Comparison of ENCODE assay signal across 5 fruit fly cellular contexts in genomic region chr3L:26013573-26014366, dm6.
A peak's percentile ranks its signal among the peaks of the same experiment; 100 is the strongest.
TF ChIP-seq lines count a peak whose summit lies in the region.

No protein-coding gene starts in this region.

- no peak for TF ChIP-seq CTCF in whole organism, embryonic (GFP tag; optimal IDR thresholded peaks at IDR 0.05; lab: Kevin White, UChicago)

TF ChIP-seq in whole organism, adult, 20 proteins besides CTCF, POLR2A, EP300 and RAD21:
- TF ChIP-seq ovo (GFP tag; optimal IDR thresholded peaks at IDR 0.05; lab: Kevin White, UChicago) (no peak), CG11617 (GFP tag; optimal IDR thresholded peaks at IDR 0.05; lab: Kevin White, UChicago) (no peak), kay (GFP tag; lab: Kevin White, UChicago; ENCODE audit: borderline replicate concordance) (peak; percentile 32), tj (GFP tag; optimal IDR thresholded peaks at IDR 0.05; lab: Kevin White, UChicago) (peak; percentile 61), CG5204 (GFP tag; optimal IDR thresholded peaks at IDR 0.05; lab: Kevin White, UChicago) (no peak), bab1 (GFP tag; optimal IDR thresholded peaks at IDR 0.05; lab: Kevin White, UChicago) (no peak)

TF ChIP-seq in whole organism, embryonic, 481 proteins besides CTCF, POLR2A, EP300 and RAD21 (continues in another document):
- TF ChIP-seq CG1024 (GFP tag; IDR thresholded peaks at IDR 0.05; lab: Robert Waterston, UW), result peak; percentile 100
- TF ChIP-seq row (GFP tag; IDR thresholded peaks at IDR 0.05; lab: Robert Waterston, UW), result peak; percentile 90
- TF ChIP-seq Aef1 (GFP tag; IDR thresholded peaks at IDR 0.05; lab: Robert Waterston, UW), result peak; percentile 25; the same call in 2 of the 3 replicates
- peak; percentile 27 for TF ChIP-seq BEAF-32 (GFP tag; optimal IDR thresholded peaks at IDR 0.05; lab: Kevin White, UChicago)
- TF ChIP-seq pzg (GFP tag; optimal IDR thresholded peaks at IDR 0.05; lab: Kevin White, UChicago), result peak; percentile 32
- peak; percentile 39 for TF ChIP-seq CG14710 (tag; optimal IDR thresholded peaks at IDR 0.05; lab: Kevin White, UChicago)
- TF ChIP-seq CG7745 (tag; optimal IDR thresholded peaks at IDR 0.05; lab: Kevin White, UChicago), result no peak
- no peak for TF ChIP-seq CG10979 (tag; optimal IDR thresholded peaks at IDR 0.05; lab: Kevin White, UChicago)
- TF ChIP-seq sens (GFP tag; lab: Kevin White, UChicago), result peak; percentile 47
- TF ChIP-seq CG4854 (GFP tag; optimal IDR thresholded peaks at IDR 0.05; lab: Kevin White, UChicago), result no peak
- TF ChIP-seq sr (GFP tag; IDR thresholded peaks at IDR 0.05; lab: Robert Waterston, UW), result no peak
- peak; percentile 23 for TF ChIP-seq Sin3A (optimal IDR thresholded peaks at IDR 0.05; lab: Kevin White, UChicago)
- no peak for TF ChIP-seq onecut (GFP tag; IDR thresholded peaks at IDR 0.05; lab: Robert Waterston, UW)
- no peak for TF ChIP-seq Camta (GFP tag; optimal IDR thresholded peaks at IDR 0.05; lab: Kevin White, UChicago)
- TF ChIP-seq HHEX (GFP tag; optimal IDR thresholded peaks at IDR 0.05; lab: Kevin White, UChicago), result no peak
- peak; percentile 100 for TF ChIP-seq CG7357 (GFP tag; IDR thresholded peaks at IDR 0.05; lab: Robert Waterston, UW)
- TF ChIP-seq phol (tag; optimal IDR thresholded peaks at IDR 0.05; lab: Kevin White, UChicago), result peak; percentile 34
- TF ChIP-seq CG17802 (tag; optimal IDR thresholded peaks at IDR 0.05; lab: Kevin White, UChicago), result peak; percentile 98
- no peak for TF ChIP-seq bbx (GFP tag; IDR thresholded peaks at IDR 0.05; lab: Robert Waterston, UW; ENCODE audit: partially characterized antibody)
- TF ChIP-seq nmo (GFP tag; optimal IDR thresholded peaks at IDR 0.05; lab: Kevin White, UChicago), result peak; percentile 56
- no peak for TF ChIP-seq BtbVII (GFP tag; optimal IDR thresholded peaks at IDR 0.05; lab: Kevin White, UChicago)
- TF ChIP-seq seq (GFP tag; IDR thresholded peaks at IDR 0.05; lab: Robert Waterston, UW), result no peak

TF ChIP-seq in whole organism, prepupa, 60 proteins besides CTCF, POLR2A, EP300 and RAD21 (continues in another document):
- TF ChIP-seq CG3919 (GFP tag; optimal IDR thresholded peaks at IDR 0.05; lab: Kevin White, UChicago) (no peak), CG6276 (GFP tag; optimal IDR thresholded peaks at IDR 0.05; lab: Kevin White, UChicago) (no peak), CG8319 (GFP tag; optimal IDR thresholded peaks at IDR 0.05; lab: Kevin White, UChicago) (no peak), vri (GFP tag; optimal IDR thresholded peaks at IDR 0.05; lab: Kevin White, UChicago) (no peak), eg (GFP tag; IDR thresholded peaks at IDR 0.05; lab: Robert Waterston, UW) (no peak), CG16779 (tag; optimal IDR thresholded peaks at IDR 0.05; lab: Kevin White, UChicago) (no peak), fd59A (GFP tag; optimal IDR thresholded peaks at IDR 0.05; lab: Kevin White, UChicago) (no peak), Ets21C (GFP tag; optimal IDR thresholded peaks at IDR 0.05; lab: Kevin White, UChicago) (no peak), svp (GFP tag; lab: Kevin White, UChicago) (peak; percentile 46), CG1621 (tag; optimal IDR thresholded peaks at IDR 0.05; lab: Kevin White, UChicago) (peak; percentile 17), ss (GFP tag; optimal IDR thresholded peaks at IDR 0.05; lab: Kevin White, UChicago) (peak in 1 of 2 experiments; percentile 13), Sox15 (GFP tag; optimal IDR thresholded peaks at IDR 0.05; lab: Kevin White, UChicago) (no peak), CG15336 (GFP tag; IDR thresholded peaks at IDR 0.05; lab: Robert Waterston, UW) (no peak), CG6808 (GFP tag; optimal IDR thresholded peaks at IDR 0.05; lab: Kevin White, UChicago) (no peak), cyc (GFP tag; optimal IDR thresholded peaks at IDR 0.05; lab: Kevin White, UChicago) (no peak), CG34406 (GFP tag; optimal IDR thresholded peaks at IDR 0.05; lab: Kevin White, UChicago) (no peak), CG6163 (GFP tag; IDR thresholded peaks at IDR 0.05; lab: Robert Waterston, UW) (no peak; the same call in 2 of the 3 replicates), CG11762 (GFP tag; optimal IDR thresholded peaks at IDR 0.05; lab: Kevin White, UChicago; ENCODE audit: insufficient read depth) (no peak), CG9139 (GFP tag; optimal IDR thresholded peaks at IDR 0.05; lab: Kevin White, UChicago) (no peak), pdm3 (GFP tag; optimal IDR thresholded peaks at IDR 0.05; lab: Kevin White, UChicago) (no peak), CG8119 (GFP tag; IDR thresholded peaks at IDR 0.05; lab: Robert Waterston, UW) (no peak), CG10631 (GFP tag; optimal IDR thresholded peaks at IDR 0.05; lab: Kevin White, UChicago) (no peak), fd85E (GFP tag; optimal IDR thresholded peaks at IDR 0.05; lab: Kevin White, UChicago) (no peak), Hr4 (GFP tag; optimal IDR thresholded peaks at IDR 0.05; lab: Kevin White, UChicago) (no peak)

TF ChIP-seq in whole organism, pupa, 21 proteins besides CTCF, POLR2A, EP300 and RAD21:
- no peak; the same call in 1 of the 2 replicates for TF ChIP-seq Ets98B (GFP tag; IDR thresholded peaks at IDR 0.05; lab: Robert Waterston, UW)
- TF ChIP-seq EcR (GFP tag; optimal IDR thresholded peaks at IDR 0.05; lab: Kevin White, UChicago), result no peak
- no peak for TF ChIP-seq CG12605 (GFP tag; IDR thresholded peaks at IDR 0.05; lab: Robert Waterston, UW)
- TF ChIP-seq CG10348 (GFP tag; IDR thresholded peaks at IDR 0.05; lab: Robert Waterston, UW), result no peak
- TF ChIP-seq CG14655 (GFP tag; optimal IDR thresholded peaks at IDR 0.05; lab: Kevin White, UChicago), result peak; percentile 9
- TF ChIP-seq Snoo (tag; optimal IDR thresholded peaks at IDR 0.05; lab: Kevin White, UChicago), result no peak
- TF ChIP-seq CG13204 (GFP tag; optimal IDR thresholded peaks at IDR 0.05; lab: Kevin White, UChicago), result no peak
- TF ChIP-seq fd96Ca (GFP tag; IDR thresholded peaks at IDR 0.05; lab: Robert Waterston, UW), result no peak
- no peak for TF ChIP-seq D1 (tag; optimal IDR thresholded peaks at IDR 0.05; lab: Kevin White, UChicago)
- peak; percentile 9 for TF ChIP-seq CG8159 (tag; optimal IDR thresholded peaks at IDR 0.05; lab: Kevin White, UChicago)

TF ChIP-seq in whole organism, wandering third instar larva, 38 proteins besides CTCF, POLR2A, EP300 and RAD21:
- TF ChIP-seq psq (GFP tag; optimal IDR thresholded peaks at IDR 0.05; lab: Kevin White, UChicago), result no peak
- TF ChIP-seq lola (GFP tag; optimal IDR thresholded peaks at IDR 0.05; lab: Kevin White, UChicago), result peak; percentile 91
- TF ChIP-seq HLH106 (tag; optimal IDR thresholded peaks at IDR 0.05; lab: Kevin White, UChicago), result no peak
- no peak for TF ChIP-seq ey (GFP tag; optimal IDR thresholded peaks at IDR 0.05; lab: Kevin White, UChicago)
- TF ChIP-seq Rel (GFP tag; optimal IDR thresholded peaks at IDR 0.05; lab: Kevin White, UChicago), result no peak
- TF ChIP-seq Rel (tag; optimal IDR thresholded peaks at IDR 0.05; lab: Kevin White, UChicago), result no peak
- no peak for TF ChIP-seq dsf (GFP tag; optimal IDR thresholded peaks at IDR 0.05; lab: Kevin White, UChicago; ENCODE audit: borderline replicate concordance)
- TF ChIP-seq Abd-B (GFP tag; optimal IDR thresholded peaks at IDR 0.05; lab: Kevin White, UChicago), result peak; percentile 3
- no peak for TF ChIP-seq rgr (GFP tag; optimal IDR thresholded peaks at IDR 0.05; lab: Kevin White, UChicago)
- TF ChIP-seq pan (optimal IDR thresholded peaks at IDR 0.05; lab: Kevin White, UChicago), result no peak
- no peak for TF ChIP-seq CG32264 (GFP tag; optimal IDR thresholded peaks at IDR 0.05; lab: Kevin White, UChicago)
- TF ChIP-seq Vsx2 (GFP tag; optimal IDR thresholded peaks at IDR 0.05; lab: Kevin White, UChicago; ENCODE audit: partially characterized antibody), result no peak
- no peak for TF ChIP-seq sage (GFP tag; optimal IDR thresholded peaks at IDR 0.05; lab: Kevin White, UChicago)
- TF ChIP-seq usp (GFP tag; optimal IDR thresholded peaks at IDR 0.05; lab: Kevin White, UChicago), result no peak
- TF ChIP-seq Dif (GFP tag; optimal IDR thresholded peaks at IDR 0.05; lab: Kevin White, UChicago; ENCODE audit: partially characterized antibody), result no peak
- TF ChIP-seq br (GFP tag; optimal IDR thresholded peaks at IDR 0.05; lab: Kevin White, UChicago), result no peak
- peak; percentile 94 for TF ChIP-seq Hr78 (GFP tag; optimal IDR thresholded peaks at IDR 0.05; lab: Kevin White, UChicago)
- no peak for TF ChIP-seq foxo (GFP tag; optimal IDR thresholded peaks at IDR 0.05; lab: Kevin White, UChicago)
- no peak for TF ChIP-seq Hr83 (GFP tag; optimal IDR thresholded peaks at IDR 0.05; lab: Kevin White, UChicago; ENCODE audit: poor library complexity, severe bottlenecking)
- no peak for TF ChIP-seq sv (GFP tag; optimal IDR thresholded peaks at IDR 0.05; lab: Kevin White, UChicago)
- no peak for TF ChIP-seq CG9705 (GFP tag; optimal IDR thresholded peaks at IDR 0.05; lab: Kevin White, UChicago)
- TF ChIP-seq Sp1 (GFP tag; optimal IDR thresholded peaks at IDR 0.05; lab: Kevin White, UChicago), result no peak
- TF ChIP-seq Mio (GFP tag; optimal IDR thresholded peaks at IDR 0.05; lab: Kevin White, UChicago), result no peak
- peak; percentile 26 for TF ChIP-seq Myc (optimal IDR thresholded peaks at IDR 0.05; lab: Kevin White, UChicago)
- no peak for TF ChIP-seq tai (GFP tag; optimal IDR thresholded peaks at IDR 0.05; lab: Kevin White, UChicago)
- TF ChIP-seq Dfd (GFP tag; optimal IDR thresholded peaks at IDR 0.05; lab: Kevin White, UChicago), result no peak
- TF ChIP-seq dl (GFP tag; optimal IDR thresholded peaks at IDR 0.05; lab: Kevin White, UChicago; ENCODE audit: insufficient read depth in 1 of 2, partially characterized antibody in 2 of 2), result no peak
- no peak for TF ChIP-seq fru (GFP tag; optimal IDR thresholded peaks at IDR 0.05; lab: Kevin White, UChicago)
- TF ChIP-seq h (GFP tag; optimal IDR thresholded peaks at IDR 0.05; lab: Kevin White, UChicago), result no peak
- TF ChIP-seq dmrt93B (GFP tag; optimal IDR thresholded peaks at IDR 0.05; lab: Kevin White, UChicago), result peak; percentile 3
- no peak for TF ChIP-seq GATAd (GFP tag; optimal IDR thresholded peaks at IDR 0.05; lab: Kevin White, UChicago)
- peak; percentile 1 for TF ChIP-seq woc (GFP tag; optimal IDR thresholded peaks at IDR 0.05; lab: Kevin White, UChicago)
- TF ChIP-seq Hnf4 (GFP tag; optimal IDR thresholded peaks at IDR 0.05; lab: Kevin White, UChicago), result no peak
- TF ChIP-seq CrebA (GFP tag; optimal IDR thresholded peaks at IDR 0.05; lab: Kevin White, UChicago; ENCODE audit: borderline replicate concordance), result no peak
- TF ChIP-seq N (GFP tag; optimal IDR thresholded peaks at IDR 0.05; lab: Kevin White, UChicago), result peak; percentile 99
- no peak for TF ChIP-seq Jra (GFP tag; optimal IDR thresholded peaks at IDR 0.05; lab: Kevin White, UChicago)
- no peak for TF ChIP-seq brk (GFP tag; optimal IDR thresholded peaks at IDR 0.05; lab: Kevin White, UChicago)
- no peak for TF ChIP-seq OdsH (GFP tag; optimal IDR thresholded peaks at IDR 0.05; lab: Kevin White, UChicago)
- TF ChIP-seq jim (GFP tag; optimal IDR thresholded peaks at IDR 0.05; lab: Kevin White, UChicago), result no peak
